Fruit fly (Drosophila melanogaster) whole organism, prepupa: ENCODE data around the gene shf.

ENCODE experiments used
- CG11294 ChIP-seq: fragments of 200-800 bp; sonication (Bioruptor generic); IDR thresholded peaks from 2 replicates; pipeline ENCODE4 v1.3.6; 2022; ENCODE audit warnings: missing biosample characterization, missing genetic modification characterization
- CG11762 ChIP-seq: fragments of 200-800 bp; sonication (Bioruptor generic); optimal IDR thresholded peaks from 3 replicates; lab custom pipeline; 2016; ENCODE audit warnings: missing biosample characterization, missing genetic modification characterization; ENCODE audit not compliant: insufficient read depth
- CG15336 ChIP-seq: fragments of 200-800 bp; sonication (Bioruptor generic); IDR thresholded peaks from 2 replicates; pipeline ENCODE4 v1.3.6; 2022; ENCODE audit warnings: missing biosample characterization, missing genetic modification characterization
- CG1621 ChIP-seq: fragments of 200-800 bp; sonication (Bioruptor generic); optimal IDR thresholded peaks from 3 replicates; lab custom pipeline; 2018; ENCODE audit warnings: missing biosample characterization, mild to moderate bottlenecking, missing genetic modification characterization
- Ets21C ChIP-seq: fragments of 200-800 bp; sonication (Bioruptor generic); optimal IDR thresholded peaks from 3 replicates; lab custom pipeline; 2016; ENCODE audit warnings: missing biosample characterization, missing genetic modification characterization
- Ets96B ChIP-seq: fragments of 200-800 bp; optimal IDR thresholded peaks from 2 replicates; lab custom pipeline; 2019; ENCODE audit warnings: missing biosample characterization, mild to moderate bottlenecking, missing genetic modification characterization, moderate library complexity
- Lpt ChIP-seq: fragments of 200-800 bp; sonication (Bioruptor generic); optimal IDR thresholded peaks from 3 replicates; lab custom pipeline; 2016; ENCODE audit warnings: missing biosample characterization, missing genetic modification characterization
- fd59A ChIP-seq: fragments of 200-800 bp; sonication (Bioruptor generic); optimal IDR thresholded peaks from 2 replicates; lab custom pipeline; 2017; ENCODE audit warnings: missing biosample characterization, mild to moderate bottlenecking, missing genetic modification characterization, missing genetic modification reagents
- pdm3 ChIP-seq: fragments of 200-800 bp; sonication (Bioruptor generic); optimal IDR thresholded peaks from 3 replicates; lab custom pipeline; 2016; ENCODE audit warnings: missing biosample characterization, missing genetic modification characterization

- TF ChIP-seq CG15336 (GFP tag; lab: Robert Waterston, UW) (no peak), Ets21C (GFP tag; lab: Kevin White, UChicago) (no peak), pdm3 (GFP tag; lab: Kevin White, UChicago) (no peak), Ets96B (tag; lab: Kevin White, UChicago) (no peak), CG11294 (GFP tag; lab: Robert Waterston, UW) (no peak), CG1621 (no peak), Lpt (GFP tag; lab: Kevin White, UChicago) (no peak), fd59A (no peak), CG11762 (GFP tag; lab: Kevin White, UChicago) (no peak)
These were observed 34.2 kb upstream of the shf start, which contains the start of gene iav for dm6 chrX:6813678-6814077.
